Fruit fly (Drosophila melanogaster): Measurements from ENCODE around the gene CG2310.

The CG2310 gene

DNA sequence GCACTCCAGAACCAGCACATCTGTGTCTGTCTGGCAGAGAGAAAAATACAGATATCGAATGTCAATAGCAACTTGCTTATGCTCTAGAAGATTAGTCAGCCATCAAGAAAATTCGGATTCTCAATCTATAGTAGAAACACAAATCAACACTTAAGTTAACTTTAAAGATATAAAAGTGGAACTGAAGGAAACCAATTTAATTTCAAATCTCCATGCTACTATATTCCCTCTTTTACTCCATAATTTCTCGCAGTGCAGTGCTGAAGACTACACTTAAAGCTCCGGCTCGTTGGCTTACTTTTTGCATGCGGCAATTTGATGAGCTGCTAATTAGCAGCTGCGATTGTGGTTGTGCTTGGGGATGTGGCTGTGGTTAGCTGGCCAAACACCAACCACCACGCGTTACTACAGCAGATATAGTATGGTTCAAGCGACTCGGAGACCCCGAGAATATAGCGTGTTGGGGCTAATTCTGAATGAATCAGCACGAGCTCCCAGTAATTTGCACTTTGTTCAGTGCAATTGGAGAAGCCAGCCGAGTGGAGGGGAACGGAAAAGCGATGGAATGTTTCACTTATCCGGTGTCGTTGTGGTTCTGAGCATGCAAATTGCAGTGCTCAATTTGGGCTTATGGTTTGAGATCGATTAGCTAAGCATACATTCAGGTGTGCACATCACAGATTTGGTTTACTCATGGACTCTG, 32.9 kb downstream of the CG2310 start (continued):
- no peak for TF ChIP-seq aop (GFP tag; IDR thresholded peaks at IDR 0.05)
- TF ChIP-seq CG17829 (tag; optimal IDR thresholded peaks at IDR 0.05), result peak; percentile 24
- no peak for TF ChIP-seq ranshi (GFP tag; IDR thresholded peaks at IDR 0.05)
- TF ChIP-seq dysf (GFP tag; IDR thresholded peaks at IDR 0.05), result 0 out of 3 replicates have a peak, but pooled peaks have one; percentile 28
- TF ChIP-seq inv (GFP tag; IDR thresholded peaks at IDR 0.05; ENCODE audit: partially characterized antibody), result no peak
- TF ChIP-seq CG11560 (tag; IDR thresholded peaks at IDR 0.05), result no peak
- TF ChIP-seq CG7357 (GFP tag; IDR thresholded peaks at IDR 0.05), result 0 out of 3 replicates have a peak, but pooled peaks have one; percentile 22
- TF ChIP-seq row (GFP tag; IDR thresholded peaks at IDR 0.05), result 0 out of 3 replicates have a peak, but pooled peaks have one; percentile 10
- no peak for TF ChIP-seq prd (optimal IDR thresholded peaks at IDR 0.05)
- peak; percentile 21; the same call in 1 of the 3 replicates for TF ChIP-seq prd (GFP tag; IDR thresholded peaks at IDR 0.05)
- TF ChIP-seq gem (tag; optimal IDR thresholded peaks at IDR 0.05), result peak; percentile 42
- peak; percentile 3 for TF ChIP-seq CG7839 (tag; optimal IDR thresholded peaks at IDR 0.05)
- TF ChIP-seq esg (GFP tag; conservative IDR thresholded peaks at IDR 0.05), result no peak
- peak; percentile 9 for TF ChIP-seq CG11504 (tag; optimal IDR thresholded peaks at IDR 0.05)
- TF ChIP-seq CG18262 (tag; optimal IDR thresholded peaks at IDR 0.05), result peak; percentile 51
- peak; percentile 60 for TF ChIP-seq nom (GFP tag; optimal IDR thresholded peaks at IDR 0.05)
- no peak for TF ChIP-seq Mad (GFP tag; optimal IDR thresholded peaks at IDR 0.05)
- TF ChIP-seq mirr (GFP tag; optimal IDR thresholded peaks at IDR 0.05), result no peak
- TF ChIP-seq CG6689 (GFP tag; IDR thresholded peaks at IDR 0.05), result peak; percentile 40; the same call in 1 of the 2 replicates
- TF ChIP-seq kah (GFP tag; optimal IDR thresholded peaks at IDR 0.05), result no peak
- peak; percentile 4 for TF ChIP-seq CG30403 (GFP tag; optimal IDR thresholded peaks at IDR 0.05)
- 0 out of 2 replicates have a peak, but pooled peaks have one; percentile 38 for TF ChIP-seq vvl (GFP tag; IDR thresholded peaks at IDR 0.05)
- peak; percentile 43; the same call in 1 of the 2 replicates for TF ChIP-seq CG31441 (GFP tag; IDR thresholded peaks at IDR 0.05)
- TF ChIP-seq twi (tag; optimal IDR thresholded peaks at IDR 0.05), result peak; percentile 86
- peak; percentile 56; the same call in 2 of the 3 replicates for TF ChIP-seq CG17361 (GFP tag; IDR thresholded peaks at IDR 0.05)
- peak; percentile 11 for TF ChIP-seq D19A (tag; optimal IDR thresholded peaks at IDR 0.05)
- TF ChIP-seq ind (GFP tag; optimal IDR thresholded peaks at IDR 0.05), result no peak
- peak; percentile 25; the same call in 1 of the 2 replicates for TF ChIP-seq Xrp1 (GFP tag; IDR thresholded peaks at IDR 0.05)
- TF ChIP-seq Med (GFP tag), result peak; percentile 64
- no peak for TF ChIP-seq CG17912 (GFP tag; optimal IDR thresholded peaks at IDR 0.05)

dm6 chr3R:29458689-29459136, 34.6 kb downstream of the CG2310 start:
- TF ChIP-seq CG15269 (tag; optimal IDR thresholded peaks at IDR 0.05) (peak; percentile 26), CG1024 (GFP tag; IDR thresholded peaks at IDR 0.05) (peak; percentile 35; the same call in 1 of the 2 replicates), CG4707 (GFP tag; optimal IDR thresholded peaks at IDR 0.05) (peak; percentile 43), emc (GFP tag; optimal IDR thresholded peaks at IDR 0.05) (no peak), Gsc (GFP tag; IDR thresholded peaks at IDR 0.05) (no peak), wdn (GFP tag; IDR thresholded peaks at IDR 0.05) (no peak), sug (tag; optimal IDR thresholded peaks at IDR 0.05) (no peak), CG43689 (GFP tag; IDR thresholded peaks at IDR 0.05) (no peak), HmgZ (tag; optimal IDR thresholded peaks at IDR 0.05) (no peak), Usf (GFP tag; optimal IDR thresholded peaks at IDR 0.05) (no peak), mirr (GFP tag; optimal IDR thresholded peaks at IDR 0.05) (no peak), gce (GFP tag; IDR thresholded peaks at IDR 0.05) (no peak), Eip74EF (GFP tag; optimal IDR thresholded peaks at IDR 0.05) (peak in 1 of 2 experiments; percentile 9), CG9817 (tag; optimal IDR thresholded peaks at IDR 0.05) (no peak), ATbp (GFP tag; optimal IDR thresholded peaks at IDR 0.05) (peak; percentile 65), repo (GFP tag; optimal IDR thresholded peaks at IDR 0.05) (peak; percentile 27), eyg (GFP tag; optimal IDR thresholded peaks at IDR 0.05) (peak; percentile 35), CG11456 (GFP tag; IDR thresholded peaks at IDR 0.05) (no peak), trh (GFP tag; optimal IDR thresholded peaks at IDR 0.05) (peak; percentile 37), ci (GFP tag; IDR thresholded peaks at IDR 0.05) (peak; percentile 28; the same call in 1 of the 3 replicates), bigmax (GFP tag; optimal IDR thresholded peaks at IDR 0.05) (no peak), prd (optimal IDR thresholded peaks at IDR 0.05) (no peak), prd (GFP tag; IDR thresholded peaks at IDR 0.05) (peak; percentile 67; the same call in 2 of the 3 replicates)
